Worm (Caenorhabditis elegans) whole organism, L3 larva: ENCODE results near the gene prcc-1.

Experiments used
- R02D3.7 ChIP-seq: fragments of 150-350 bp; optimal IDR thresholded peaks from 2 replicates; lab custom pipeline; 2014; ENCODE audit warnings: missing biosample characterization, missing genetic modification characterization
- aly-2 ChIP-seq: fragments of 150-350 bp; optimal IDR thresholded peaks from 2 replicates; lab custom pipeline; 2014; ENCODE audit warnings: missing biosample characterization, missing genetic modification characterization
- ama-1 ChIP-seq: fragments of 150-350 bp; optimal IDR thresholded peaks from 2 replicates; lab custom pipeline; 2018
- ceh-16 ChIP-seq: sonication (generic microtip); optimal IDR thresholded peaks from 2 replicates; lab custom pipeline; 2017; ENCODE audit warnings: missing biosample characterization, missing genetic modification characterization
- ceh-28 ChIP-seq: fragments of 150-350 bp; optimal IDR thresholded peaks from 2 replicates; lab custom pipeline; 2014; ENCODE audit warnings: missing biosample characterization, missing genetic modification reagents, missing genetic modification characterization
- ceh-9 ChIP-seq: sonication (generic microtip); optimal IDR thresholded peaks from 2 replicates; lab custom pipeline; 2018; ENCODE audit warnings: missing biosample characterization, missing genetic modification characterization
- daf-12 ChIP-seq: fragments of 150-350 bp; optimal IDR thresholded peaks from 2 replicates; lab custom pipeline; 2014; ENCODE audit warnings: missing biosample characterization, missing genetic modification reagents, missing genetic modification characterization
- egl-27 ChIP-seq: sonication (generic microtip); optimal IDR thresholded peaks from 4 replicates; lab custom pipeline; 2017; ENCODE audit warnings: missing biosample characterization, missing genetic modification reagents, missing genetic modification characterization
- elt-1 ChIP-seq: fragments of 150-350 bp; optimal IDR thresholded peaks from 2 replicates; lab custom pipeline; 2014; ENCODE audit warnings: missing biosample characterization, missing genetic modification characterization
- eor-1 ChIP-seq, 2 experiments: fragments of 150-350 bp; optimal IDR thresholded peaks; 2 replicates each; lab custom pipeline; 2014 to 2018; ENCODE audit warnings: missing biosample characterization in 2 of 2, missing genetic modification characterization in 2 of 2
- fkh-10 ChIP-seq: sonication (generic microtip); optimal IDR thresholded peaks from 2 replicates; lab custom pipeline; 2017; ENCODE audit warnings: missing biosample characterization, missing genetic modification reagents, missing genetic modification characterization
- fkh-2 ChIP-seq: fragments of 150-350 bp; optimal IDR thresholded peaks from 2 replicates; lab custom pipeline; 2014; ENCODE audit warnings: missing biosample characterization, missing genetic modification reagents, missing genetic modification characterization
- jun-1 ChIP-seq: fragments of 150-350 bp; optimal IDR thresholded peaks from 2 replicates; lab custom pipeline; 2014; ENCODE audit warnings: missing biosample characterization, missing genetic modification reagents, missing genetic modification characterization
- lin-15B ChIP-seq: fragments of 150-350 bp; optimal IDR thresholded peaks from 2 replicates; lab custom pipeline; 2014; ENCODE audit warnings: missing biosample characterization, missing genetic modification characterization
- lin-39 ChIP-seq: fragments of 150-350 bp; optimal IDR thresholded peaks from 2 replicates; lab custom pipeline; 2018; ENCODE audit warnings: missing biosample characterization, missing genetic modification reagents, missing genetic modification characterization
- lsy-12 ChIP-seq: sonication (generic microtip); optimal IDR thresholded peaks from 2 replicates; lab custom pipeline; 2016; ENCODE audit warnings: mild to moderate bottlenecking, missing genetic modification characterization, missing compliant biosample characterization
- mml-1 ChIP-seq: fragments of 150-350 bp; sonication (generic microtip); optimal IDR thresholded peaks from 3 replicates; lab custom pipeline; 2014; ENCODE audit warnings: missing biosample characterization, missing genetic modification characterization
- nfya-1 ChIP-seq: sonication (generic microtip); optimal IDR thresholded peaks from 2 replicates; lab custom pipeline; 2017; ENCODE audit warnings: missing genetic modification characterization, mild to moderate bottlenecking, missing compliant biosample characterization, antibody characterized with exemption, moderate library complexity; ENCODE audit not compliant: insufficient read depth
- nhr-11 ChIP-seq: fragments of 150-350 bp; optimal IDR thresholded peaks from 2 replicates; lab custom pipeline; 2014; ENCODE audit warnings: missing biosample characterization, missing genetic modification characterization
- nhr-12 ChIP-seq: fragments of 150-350 bp; optimal IDR thresholded peaks from 2 replicates; lab custom pipeline; 2014; ENCODE audit warnings: missing biosample characterization, missing genetic modification characterization
- nhr-23 ChIP-seq: fragments of 150-350 bp; optimal IDR thresholded peaks from 2 replicates; lab custom pipeline; 2014; ENCODE audit warnings: missing biosample characterization, missing genetic modification reagents, missing genetic modification characterization
- nhr-237 ChIP-seq: fragments of 150-350 bp; optimal IDR thresholded peaks from 2 replicates; lab custom pipeline; 2014; ENCODE audit warnings: missing biosample characterization, missing genetic modification characterization
- nhr-25 ChIP-seq: sonication (generic microtip); optimal IDR thresholded peaks from 2 replicates; lab custom pipeline; 2017; ENCODE audit warnings: missing biosample characterization, missing genetic modification characterization
- nhr-28 ChIP-seq: fragments of 150-350 bp; optimal IDR thresholded peaks from 2 replicates; lab custom pipeline; 2014; ENCODE audit warnings: missing biosample characterization, missing genetic modification characterization
- nhr-76 ChIP-seq: fragments of 150-350 bp; sonication (generic microtip); optimal IDR thresholded peaks from 5 replicates; lab custom pipeline; 2014; ENCODE audit warnings: missing biosample characterization, missing genetic modification characterization
- nhr-77 ChIP-seq: fragments of 150-350 bp; optimal IDR thresholded peaks from 2 replicates; lab custom pipeline; 2014; ENCODE audit warnings: missing biosample characterization, missing genetic modification characterization
- pha-4 ChIP-seq: fragments of 150-350 bp; optimal IDR thresholded peaks from 2 replicates; lab custom pipeline; 2014; ENCODE audit warnings: missing biosample characterization, missing genetic modification reagents, missing genetic modification characterization
- pqm-1 ChIP-seq: fragments of 150-350 bp; optimal IDR thresholded peaks from 2 replicates; lab custom pipeline; 2017; ENCODE audit warnings: missing biosample characterization, missing genetic modification characterization, inconsistent platforms
- sea-2 ChIP-seq: fragments of 150-350 bp; sonication (generic microtip); optimal IDR thresholded peaks from 4 replicates; lab custom pipeline; 2014; ENCODE audit warnings: missing biosample characterization, missing genetic modification reagents, missing genetic modification characterization
- skn-1 ChIP-seq: fragments of 150-350 bp; optimal IDR thresholded peaks from 2 replicates; lab custom pipeline; 2014; ENCODE audit warnings: missing biosample characterization, missing genetic modification characterization
- snpc-4 ChIP-seq: fragments of 150-350 bp; optimal IDR thresholded peaks from 2 replicates; lab custom pipeline; 2014; ENCODE audit warnings: missing biosample characterization, missing genetic modification characterization
- tbx-2 ChIP-seq: sonication (generic microtip); optimal IDR thresholded peaks from 2 replicates; lab custom pipeline; 2016; ENCODE audit warnings: mild to moderate bottlenecking, missing genetic modification characterization, missing compliant biosample characterization
- unc-39 ChIP-seq: sonication (generic microtip); optimal IDR thresholded peaks from 4 replicates; lab custom pipeline; 2017; ENCODE audit warnings: missing biosample characterization, missing genetic modification characterization
- unc-62 ChIP-seq: fragments of 150-350 bp; sonication (generic microtip); optimal IDR thresholded peaks from 4 replicates; lab custom pipeline; 2014; ENCODE audit warnings: missing biosample characterization, missing genetic modification reagents, missing genetic modification characterization
- ztf-11 ChIP-seq: fragments of 150-350 bp; optimal IDR thresholded peaks from 2 replicates; lab custom pipeline; 2014; ENCODE audit warnings: missing biosample characterization, missing genetic modification characterization

Gene prcc-1

ce11 chrIV:13052568-13052967 lies 41.0 kb downstream of the prcc-1 start, which contains the start of gene F49E11.7:
Gene F49E11.7 (plus strand): TSS chrIV:13052868.
- TF ChIP-seq nhr-28 (tag; lab: Kevin White, UChicago) = no peak
- no peak for TF ChIP-seq nhr-76 (tag; lab: Kevin White, UChicago)
- TF ChIP-seq unc-62 = no peak
- TF ChIP-seq nhr-25 (tag; lab: Kevin White, UChicago) = no peak
- no peak for TF ChIP-seq pqm-1
- TF ChIP-seq nhr-12 (tag; lab: Kevin White, UChicago) = no peak
- TF ChIP-seq nhr-77 = no peak

- TF ChIP-seq nhr-237 = no peak
- no peak for TF ChIP-seq nhr-23
- TF ChIP-seq lin-15B (tag; lab: Kevin White, UChicago) = no peak
- no peak for TF ChIP-seq skn-1
- no peak for TF ChIP-seq ceh-9 (tag; lab: Kevin White, UChicago)
- no peak for TF ChIP-seq fkh-10
- TF ChIP-seq sea-2 (GFP tag; lab: Kevin White, UChicago) = no peak
- no peak for TF ChIP-seq ama-1
- no peak for TF ChIP-seq nhr-11
- no peak for TF ChIP-seq snpc-4 (tag; lab: Kevin White, UChicago)
These were observed 42.5 kb downstream of the prcc-1 start, which contains the start of gene scl-11 for ce11 chrIV:13051073-13051472. Gene scl-11 (plus strand): TSS chrIV:13051373.

- TF ChIP-seq ama-1 (no peak), elt-1 (no peak), lin-39 (tag; lab: Kevin White, UChicago) (no peak), unc-39 (no peak), nhr-11 (no peak), mml-1 (tag; lab: Kevin White, UChicago) (no peak), ceh-28 (no peak), ceh-16 (tag; lab: Kevin White, UChicago) (no peak), lsy-12 (tag; lab: Kevin White, UChicago) (no peak)
These were observed 45.4 kb downstream of the prcc-1 start, which contains the start of gene scl-10 for ce11 chrIV:13048157-13048556. Gene scl-10 (plus strand): TSS chrIV:13048457.

- TF ChIP-seq ztf-11 (tag; lab: Kevin White, UChicago) = no peak
- no peak for TF ChIP-seq nhr-12 (tag; lab: Kevin White, UChicago)
- no peak for TF ChIP-seq eor-1 (tag; optimal IDR thresholded peaks at IDR 0.05; lab: Kevin White, UChicago)
- TF ChIP-seq aly-2 = no peak
- TF ChIP-seq tbx-2 = no peak
- no peak for TF ChIP-seq skn-1
- no peak for TF ChIP-seq daf-12 (tag; lab: Kevin White, UChicago)
- no peak for TF ChIP-seq fkh-10
- no peak for TF ChIP-seq sea-2 (GFP tag; lab: Kevin White, UChicago)
- no peak for TF ChIP-seq fkh-2 (tag; lab: Kevin White, UChicago)
- no peak for TF ChIP-seq lin-39 (tag; lab: Kevin White, UChicago)
- no peak for TF ChIP-seq egl-27 (tag; lab: Kevin White, UChicago)
- no peak for TF ChIP-seq nhr-77
- TF ChIP-seq nhr-237 = no peak
- no peak for TF ChIP-seq jun-1 (tag; lab: Kevin White, UChicago)
These were observed 46.7 kb downstream of the prcc-1 start, which contains the start of gene scl-9 for ce11 chrIV:13046848-13047247. Gene scl-9 (plus strand): TSS chrIV:13047148.

ce11 chrIV:13044980-13045379 lies 48.6 kb downstream of the prcc-1 start:
- no peak for TF ChIP-seq ceh-28

ce11 chrIV:13042091-13042490 lies 51.5 kb downstream of the prcc-1 start, which contains the start of gene amt-2:
Gene amt-2 (plus strand): TSS chrIV:13042391.
- TF ChIP-seq nhr-76 (tag; lab: Kevin White, UChicago) = no peak
- TF ChIP-seq tbx-2 = no peak
- TF ChIP-seq pqm-1 = no peak
- no peak for TF ChIP-seq nhr-25 (tag; lab: Kevin White, UChicago)
- no peak for TF ChIP-seq ceh-16 (tag; lab: Kevin White, UChicago)
- TF ChIP-seq pha-4 = no peak

ce11 chrIV:13041486-13041885 lies 52.1 kb downstream of the prcc-1 start:
- TF ChIP-seq R02D3.7 (tag; lab: Kevin White, UChicago) = no peak
- peak; percentile 79 for TF ChIP-seq nfya-1 (tag; lab: Kevin White, UChicago)
